Worm (Caenorhabditis elegans): ENCODE data around the gene H23L24.4.

DNA sequence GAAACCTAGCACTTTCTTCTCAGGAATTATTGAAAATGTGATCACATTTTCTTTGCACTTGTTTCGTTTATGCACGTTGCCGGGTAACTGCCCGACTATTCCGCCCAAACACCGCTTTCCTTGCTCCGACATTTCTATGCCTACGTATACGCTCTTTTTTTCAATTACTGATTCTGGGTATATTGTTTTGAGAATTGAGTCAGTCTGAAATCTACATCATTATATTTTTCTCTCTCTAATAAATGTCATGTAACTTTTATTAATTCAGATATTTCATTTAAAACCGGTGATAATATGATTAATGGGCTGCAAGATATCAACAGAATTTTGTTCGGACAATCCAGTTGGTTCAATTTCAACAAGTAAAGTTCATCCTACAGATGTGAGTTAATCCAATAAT, 8.0 kb downstream of the H23L24.4 start, which contains the start of gene ttll-11:
- TF ChIP-seq nhr-77 (tag; optimal IDR thresholded peaks at IDR 0.05): no peak
- TF ChIP-seq ztf-4 (tag; optimal IDR thresholded peaks at IDR 0.05): no peak
- no peak for TF ChIP-seq zag-1 (tag; optimal IDR thresholded peaks at IDR 0.05)
- TF ChIP-seq ama-1 (optimal IDR thresholded peaks at IDR 0.05): no peak
- TF ChIP-seq hmg-11 (tag; optimal IDR thresholded peaks at IDR 0.05): no peak
- no peak for TF ChIP-seq tbx-2 (tag; optimal IDR thresholded peaks at IDR 0.05)
- TF ChIP-seq lin-39 (tag; optimal IDR thresholded peaks at IDR 0.05): no peak
- no peak for TF ChIP-seq egl-5 (tag; optimal IDR thresholded peaks at IDR 0.05)
- no peak for TF ChIP-seq nhr-76 (tag; optimal IDR thresholded peaks at IDR 0.05)
- TF ChIP-seq mdl-1 (tag; optimal IDR thresholded peaks at IDR 0.05): no peak
- TF ChIP-seq nhr-25 (tag; optimal IDR thresholded peaks at IDR 0.05): no peak

Measured in whole organism, L3 larva.